Worm (Caenorhabditis elegans): ENCODE results near the gene tni-1.

ce11 chrX:11326827-11327226 lies 50.4 kb downstream of the tni-1 start, which contains the start of gene ZK455.5:
- no peak for TF ChIP-seq him-1 (tag; optimal IDR thresholded peaks at IDR 0.05)
- TF ChIP-seq dao-5 (tag; optimal IDR thresholded peaks at IDR 0.05), result no peak
- TF ChIP-seq W03F9.2 (tag; optimal IDR thresholded peaks at IDR 0.05), result no peak

Measured in whole organism, L4/young adult.